Fruit fly (Drosophila melanogaster): ENCODE measurements around the gene CG34250.
A peak's percentile ranks its signal among the peaks of the same experiment; 100 is the strongest.

CG34250 gene

DNA sequence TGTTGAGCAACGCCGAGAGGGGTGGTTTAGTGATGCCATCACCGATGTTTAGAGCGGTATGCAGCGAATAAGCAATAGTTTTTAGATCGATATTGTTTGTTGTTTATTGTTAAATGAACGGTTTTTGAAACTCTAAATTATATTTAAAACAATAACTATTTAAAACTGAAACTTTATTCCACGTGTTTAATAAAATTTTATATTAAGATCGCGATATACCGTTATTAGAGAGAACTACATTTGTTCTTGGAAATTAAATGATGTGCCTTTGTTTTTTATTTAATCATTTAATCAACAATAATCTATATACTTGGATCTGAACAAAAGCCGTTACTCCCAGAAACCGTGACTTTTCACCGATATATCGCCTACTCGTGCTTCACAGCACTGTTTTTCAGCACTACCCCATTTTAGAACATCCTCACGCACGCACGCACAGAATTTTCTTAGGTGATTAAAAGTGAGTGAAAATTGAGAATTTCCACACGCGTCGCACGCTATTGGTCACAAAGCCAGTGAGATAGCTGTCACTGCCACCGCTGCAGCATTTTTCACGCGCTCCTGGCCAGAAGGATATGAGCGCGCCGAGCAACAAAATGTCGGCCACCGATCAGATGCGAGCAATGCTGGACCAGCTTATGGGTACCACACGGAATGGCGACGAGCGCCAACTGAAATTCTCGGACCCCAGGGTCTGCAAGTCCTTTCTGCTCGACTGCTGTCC is 38.0 kb downstream of the CG34250 start, which contains the start of the genes U4-U6-60K and CG7564 (continued):
- TF ChIP-seq Awh (GFP tag; IDR thresholded peaks at IDR 0.05) (no peak), fd64A (GFP tag; optimal IDR thresholded peaks at IDR 0.05) (no peak), Elba2 (GFP tag; optimal IDR thresholded peaks at IDR 0.05) (peak; percentile 56), CG17802 (tag; optimal IDR thresholded peaks at IDR 0.05) (no peak), ind (GFP tag; optimal IDR thresholded peaks at IDR 0.05) (peak; percentile 67), vnd (GFP tag; IDR thresholded peaks at IDR 0.05; ENCODE audit: partially characterized antibody) (peak; percentile 98), CG9727 (GFP tag; optimal IDR thresholded peaks at IDR 0.05) (peak; percentile 78), bab2 (GFP tag; optimal IDR thresholded peaks at IDR 0.05) (no peak), CG3726 (GFP tag; IDR thresholded peaks at IDR 0.05) (no peak), CG15601 (tag; optimal IDR thresholded peaks at IDR 0.05) (peak; percentile 51), Nf-YC (tag; optimal IDR thresholded peaks at IDR 0.05) (peak; percentile 67), CG3847 (GFP tag; IDR thresholded peaks at IDR 0.05) (peak; percentile 84), bbx (GFP tag; IDR thresholded peaks at IDR 0.05; ENCODE audit: partially characterized antibody) (peak; percentile 97), Stat92E (GFP tag; optimal IDR thresholded peaks at IDR 0.05) (no peak), CG12236 (GFP tag; optimal IDR thresholded peaks at IDR 0.05) (no peak), CG14441 (GFP tag; IDR thresholded peaks at IDR 0.05) (no peak), Atf-2 (GFP tag; optimal IDR thresholded peaks at IDR 0.05) (peak; percentile 32), fd102C (GFP tag; optimal IDR thresholded peaks at IDR 0.05) (no peak), D (optimal IDR thresholded peaks at IDR 0.05) (peak; percentile 22), D (GFP tag; optimal IDR thresholded peaks at IDR 0.05) (peak; percentile 46), CG17568 (GFP tag; optimal IDR thresholded peaks at IDR 0.05) (no peak), zf30C (GFP tag; optimal IDR thresholded peaks at IDR 0.05) (no peak), repo (GFP tag; optimal IDR thresholded peaks at IDR 0.05) (no peak), Eip74EF (GFP tag; optimal IDR thresholded peaks at IDR 0.05) (no peak), inv (GFP tag; IDR thresholded peaks at IDR 0.05; ENCODE audit: partially characterized antibody) (peak; percentile 99), Ravus (GFP tag; IDR thresholded peaks at IDR 0.05) (no peak), CG17829 (tag; optimal IDR thresholded peaks at IDR 0.05) (peak; percentile 53), CG1603 (tag; optimal IDR thresholded peaks at IDR 0.05) (peak; percentile 44), ranshi (GFP tag; IDR thresholded peaks at IDR 0.05) (peak; percentile 33; the same call in 1 of the 2 replicates), tap (tag; optimal IDR thresholded peaks at IDR 0.05) (no peak), BEAF-32 (GFP tag; optimal IDR thresholded peaks at IDR 0.05) (peak; percentile 99), ab (GFP tag; optimal IDR thresholded peaks at IDR 0.05) (no peak), psq (GFP tag; optimal IDR thresholded peaks at IDR 0.05) (peak; percentile 16), fd96Cb (tag; optimal IDR thresholded peaks at IDR 0.05) (peak; percentile 40), sima (GFP tag; optimal IDR thresholded peaks at IDR 0.05) (no peak), Ets65A (GFP tag) (peak; percentile 95), ssp (GFP tag; IDR thresholded peaks at IDR 0.05) (peak; percentile 54), CG12071 (GFP tag; optimal IDR thresholded peaks at IDR 0.05) (no peak), nau (GFP tag; optimal IDR thresholded peaks at IDR 0.05) (no peak), Fer2 (tag; optimal IDR thresholded peaks at IDR 0.05) (peak; percentile 43), HLH4C (GFP tag; IDR thresholded peaks at IDR 0.05; ENCODE audit: partially characterized antibody) (peak; percentile 95), ap (GFP tag; IDR thresholded peaks at IDR 0.05) (no peak), exex (tag; optimal IDR thresholded peaks at IDR 0.05) (peak; percentile 25), pb (GFP tag; optimal IDR thresholded peaks at IDR 0.05) (no peak), CG11085 (GFP tag; IDR thresholded peaks at IDR 0.05) (peak; percentile 42), CG30431 (GFP tag; optimal IDR thresholded peaks at IDR 0.05) (peak; percentile 53), CG17385 (GFP tag; optimal IDR thresholded peaks at IDR 0.05) (peak; percentile 42), p53 (GFP tag; optimal IDR thresholded peaks at IDR 0.05) (no peak), mam (GFP tag; optimal IDR thresholded peaks at IDR 0.05) (peak; percentile 69)
